Worm (Caenorhabditis elegans): ENCODE measurements around the gene Y38F2AR.12.

- peak; percentile 58 for TF ChIP-seq him-1 (tag; optimal IDR thresholded peaks at IDR 0.05)
- TF ChIP-seq W03F9.2 (tag; optimal IDR thresholded peaks at IDR 0.05): peak; percentile 93
These were observed 23.2 kb downstream of the Y38F2AR.12 start, which contains the start of gene trap-3 for ce11 chrIV:2388949-2389495.
